Worm (Caenorhabditis elegans) whole organism, late embryonic: ENCODE data around the gene F14D7.9.

ENCODE experiments used
- F13H6.1 ChIP-seq: sonication (generic microtip); optimal IDR thresholded peaks from 2 replicates; lab custom pipeline; 2016; ENCODE audit warnings: missing genetic modification characterization, missing compliant biosample characterization
- ahr-1 ChIP-seq: sonication (generic microtip); optimal IDR thresholded peaks from 2 replicates; lab custom pipeline; 2016; ENCODE audit warnings: missing genetic modification characterization, missing compliant biosample characterization
- ceh-18 ChIP-seq: sonication (generic microtip); optimal IDR thresholded peaks from 2 replicates; lab custom pipeline; 2016; ENCODE audit warnings: missing genetic modification characterization, missing compliant biosample characterization
- ets-4 ChIP-seq: sonication (generic microtip); optimal IDR thresholded peaks from 2 replicates; lab custom pipeline; 2016; ENCODE audit warnings: missing genetic modification characterization, missing compliant biosample characterization
- hlh-13 ChIP-seq: fragments of 200-800 bp; sonication (Bioruptor generic); optimal IDR thresholded peaks from 2 replicates; lab custom pipeline; 2018; ENCODE audit warnings: mild to moderate bottlenecking, missing genetic modification characterization, missing compliant biosample characterization
- nhr-11 ChIP-seq: fragments of 150-350 bp; optimal IDR thresholded peaks from 2 replicates; lab custom pipeline; 2014; ENCODE audit warnings: missing biosample characterization, missing genetic modification characterization
- pha-4 ChIP-seq: fragments of 150-350 bp; optimal IDR thresholded peaks from 2 replicates; lab custom pipeline; 2018; ENCODE audit warnings: missing biosample characterization, missing genetic modification reagents, missing genetic modification characterization
- pqm-1 ChIP-seq: sonication (generic microtip); optimal IDR thresholded peaks from 2 replicates; lab custom pipeline; 2016; ENCODE audit warnings: missing genetic modification characterization, missing compliant biosample characterization
- rnt-1 ChIP-seq: sonication (generic microtip); optimal IDR thresholded peaks from 2 replicates; lab custom pipeline; 2016; ENCODE audit warnings: missing genetic modification characterization, missing compliant biosample characterization

ce11 chrV:14290636-14291035 is 3.9 kb upstream of the F14D7.9 start, which contains the start of gene F14D7.18:
- TF ChIP-seq ets-4 (tag; lab: Kevin White, UChicago) (no peak), hlh-13 (GFP tag; lab: Kevin White, UChicago) (no peak), pqm-1 (tag; lab: Kevin White, UChicago) (no peak), pha-4 (no peak), F13H6.1 (tag; lab: Kevin White, UChicago) (no peak), ceh-18 (no peak), rnt-1 (no peak), nhr-11 (tag; lab: Kevin White, UChicago) (no peak), ahr-1 (tag; lab: Kevin White, UChicago) (no peak)
